Worm (Caenorhabditis elegans): ENCODE data around the gene gta-1.

ce11 chrIV:10223723-10224122 lies 43.3 kb downstream of the gta-1 start, which contains the start of gene nas-12:
- TF ChIP-seq dao-5 (tag; optimal IDR thresholded peaks at IDR 0.05) = no peak
- TF ChIP-seq W03F9.2 (tag; optimal IDR thresholded peaks at IDR 0.05) = no peak
- TF ChIP-seq him-1 (tag; optimal IDR thresholded peaks at IDR 0.05) = no peak
